Fruit fly (Drosophila melanogaster) whole organism, wandering third instar larva: ENCODE results near the gene PolD2.
A peak's percentile ranks its signal among the peaks of the same experiment; 100 is the strongest.

Source experiments
- Abd-B ChIP-seq: fragments of >200 bp; optimal IDR thresholded peaks from 2 replicates; lab custom pipeline; 2017; ENCODE audit warnings: missing biosample characterization, missing genetic modification characterization
- CG9705 ChIP-seq: fragments of 200-800 bp; sonication (Bioruptor generic); optimal IDR thresholded peaks from 2 replicates; lab custom pipeline; 2018; ENCODE audit warnings: missing biosample characterization, mild to moderate bottlenecking, missing genetic modification characterization
- CrebA ChIP-seq: fragments of 200-800 bp; sonication (Bioruptor generic); optimal IDR thresholded peaks from 2 replicates; lab custom pipeline; 2016; ENCODE audit warnings: missing biosample characterization, mild to moderate bottlenecking, missing genetic modification characterization, borderline replicate concordance
- Dfd ChIP-seq: fragments of >200 bp; optimal IDR thresholded peaks from 2 replicates; lab custom pipeline; 2017; ENCODE audit warnings: missing biosample characterization, missing genetic modification characterization
- Dif ChIP-seq: fragments of 200-275, 200-300 bp; sonication (Bioruptor generic); optimal IDR thresholded peaks from 2 replicates; lab custom pipeline; 2018; ENCODE audit warnings: missing biosample characterization, missing genetic modification characterization; ENCODE audit not compliant: partially characterized antibody
- GATAd ChIP-seq: sonication (Bioruptor generic); optimal IDR thresholded peaks from 2 replicates; lab custom pipeline; 2016; ENCODE audit warnings: missing biosample characterization, missing genetic modification characterization
- HLH106 ChIP-seq: fragments of 200-800 bp; optimal IDR thresholded peaks from 3 replicates; lab custom pipeline; 2019; ENCODE audit warnings: missing biosample characterization, mild to moderate bottlenecking, missing genetic modification characterization, moderate library complexity
- Hnf4 ChIP-seq: fragments of 200-800 bp; sonication (Bioruptor generic); optimal IDR thresholded peaks from 2 replicates; lab custom pipeline; 2016; ENCODE audit warnings: missing biosample characterization, mild to moderate bottlenecking, missing genetic modification characterization
- Hr78 ChIP-seq: fragments of >200 bp; optimal IDR thresholded peaks from 2 replicates; lab custom pipeline; 2017; ENCODE audit warnings: missing biosample characterization, missing genetic modification characterization
- Jra ChIP-seq: sonication (Bioruptor generic); optimal IDR thresholded peaks from 2 replicates; lab custom pipeline; 2016; ENCODE audit warnings: missing biosample characterization, missing genetic modification characterization
- N ChIP-seq: fragments of >200 bp; optimal IDR thresholded peaks from 2 replicates; lab custom pipeline; 2018; ENCODE audit warnings: missing biosample characterization, missing external identifiers, missing genetic modification characterization
- Rel ChIP-seq, 2 experiments: fragments of 200-800 bp; sonication (Bioruptor generic) in 1 of 2; optimal IDR thresholded peaks; 2 replicates in 1 of 2; 3 replicates in 1 of 2; lab custom pipeline; 2016 to 2019; ENCODE audit warnings: mild to moderate bottlenecking in 2 of 2, missing biosample characterization in 2 of 2, missing genetic modification characterization in 2 of 2, moderate library complexity in 1 of 2
- Sp1 ChIP-seq: fragments of 200-800 bp; sonication (Bioruptor generic); optimal IDR thresholded peaks from 3 replicates; lab custom pipeline; 2019; ENCODE audit warnings: missing biosample characterization, mild to moderate bottlenecking, missing genetic modification characterization, moderate library complexity
- Vsx2 ChIP-seq: fragments of 200-300, 225-300 bp; sonication (Bioruptor generic); optimal IDR thresholded peaks from 2 replicates; lab custom pipeline; 2018; ENCODE audit warnings: missing biosample characterization, missing genetic modification characterization; ENCODE audit not compliant: partially characterized antibody
- br ChIP-seq: fragments of 200-800 bp; sonication (Bioruptor generic); optimal IDR thresholded peaks from 2 replicates; lab custom pipeline; 2016; ENCODE audit warnings: missing biosample characterization, missing genetic modification characterization
- dl ChIP-seq, 2 experiments: fragments of 175-275, 200-275 bp in 1 of 2; fragments of 200-275 bp in 1 of 2; sonication (Bioruptor generic); optimal IDR thresholded peaks; lab custom pipeline; 2018; ENCODE audit warnings: mild to moderate bottlenecking in 2 of 2, missing biosample characterization in 2 of 2, missing genetic modification characterization in 2 of 2, moderate library complexity in 2 of 2; ENCODE audit not compliant: partially characterized antibody in 2 of 2, insufficient read depth in 1 of 2
- dsf ChIP-seq: sonication (Bioruptor generic); optimal IDR thresholded peaks from 2 replicates; lab custom pipeline; 2016; ENCODE audit warnings: missing biosample characterization, missing genetic modification characterization, borderline replicate concordance
- foxo ChIP-seq, 2 experiments: fragments of 200-800 bp; sonication (Bioruptor generic); optimal IDR thresholded peaks; 2 replicates in 1 of 2; 3 replicates in 1 of 2; lab custom pipeline; 2016 to 2017; ENCODE audit warnings: missing biosample characterization in 2 of 2, missing genetic modification characterization in 2 of 2
- fru ChIP-seq: fragments of 200-800 bp; sonication (Bioruptor generic); optimal IDR thresholded peaks from 3 replicates; lab custom pipeline; 2016; ENCODE audit warnings: missing biosample characterization, mild to moderate bottlenecking, missing genetic modification characterization
- h ChIP-seq: fragments of 200-800 bp; sonication (Bioruptor generic); optimal IDR thresholded peaks from 3 replicates; lab custom pipeline; 2016; ENCODE audit warnings: missing biosample characterization, mild to moderate bottlenecking, missing genetic modification characterization
- jim ChIP-seq: fragments of 175-275, 200-325 bp; sonication (Bioruptor generic); optimal IDR thresholded peaks from 2 replicates; lab custom pipeline; 2016; ENCODE audit warnings: missing biosample characterization, mild to moderate bottlenecking, missing genetic modification characterization
- lola ChIP-seq: fragments of >200 bp; optimal IDR thresholded peaks from 2 replicates; lab custom pipeline; 2017; ENCODE audit warnings: missing biosample characterization, missing genetic modification characterization
- psq ChIP-seq: fragments of 200-800 bp; sonication (Bioruptor generic); optimal IDR thresholded peaks from 3 replicates; lab custom pipeline; 2017; ENCODE audit warnings: missing biosample characterization, mild to moderate bottlenecking, missing genetic modification characterization, moderate library complexity
- rgr ChIP-seq: fragments of 200-800 bp; sonication (Bioruptor generic); optimal IDR thresholded peaks from 3 replicates; lab custom pipeline; 2016; ENCODE audit warnings: missing biosample characterization, mild to moderate bottlenecking, missing genetic modification characterization
- sage ChIP-seq: fragments of 200-800 bp; sonication (Bioruptor generic); optimal IDR thresholded peaks from 2 replicates; lab custom pipeline; 2016; ENCODE audit warnings: missing biosample characterization, mild to moderate bottlenecking, missing genetic modification characterization
- sv ChIP-seq: fragments of 200-800 bp; sonication (Bioruptor generic); optimal IDR thresholded peaks from 3 replicates; lab custom pipeline; 2016; ENCODE audit warnings: missing biosample characterization, missing genetic modification characterization
- tai ChIP-seq: sonication (Bioruptor generic); optimal IDR thresholded peaks from 2 replicates; lab custom pipeline; 2016; ENCODE audit warnings: missing biosample characterization, missing genetic modification characterization
- woc ChIP-seq: sonication (Bioruptor generic); optimal IDR thresholded peaks from 2 replicates; lab custom pipeline; 2016; ENCODE audit warnings: missing biosample characterization, mild to moderate bottlenecking, missing genetic modification characterization

Gene PolD2

DNA sequence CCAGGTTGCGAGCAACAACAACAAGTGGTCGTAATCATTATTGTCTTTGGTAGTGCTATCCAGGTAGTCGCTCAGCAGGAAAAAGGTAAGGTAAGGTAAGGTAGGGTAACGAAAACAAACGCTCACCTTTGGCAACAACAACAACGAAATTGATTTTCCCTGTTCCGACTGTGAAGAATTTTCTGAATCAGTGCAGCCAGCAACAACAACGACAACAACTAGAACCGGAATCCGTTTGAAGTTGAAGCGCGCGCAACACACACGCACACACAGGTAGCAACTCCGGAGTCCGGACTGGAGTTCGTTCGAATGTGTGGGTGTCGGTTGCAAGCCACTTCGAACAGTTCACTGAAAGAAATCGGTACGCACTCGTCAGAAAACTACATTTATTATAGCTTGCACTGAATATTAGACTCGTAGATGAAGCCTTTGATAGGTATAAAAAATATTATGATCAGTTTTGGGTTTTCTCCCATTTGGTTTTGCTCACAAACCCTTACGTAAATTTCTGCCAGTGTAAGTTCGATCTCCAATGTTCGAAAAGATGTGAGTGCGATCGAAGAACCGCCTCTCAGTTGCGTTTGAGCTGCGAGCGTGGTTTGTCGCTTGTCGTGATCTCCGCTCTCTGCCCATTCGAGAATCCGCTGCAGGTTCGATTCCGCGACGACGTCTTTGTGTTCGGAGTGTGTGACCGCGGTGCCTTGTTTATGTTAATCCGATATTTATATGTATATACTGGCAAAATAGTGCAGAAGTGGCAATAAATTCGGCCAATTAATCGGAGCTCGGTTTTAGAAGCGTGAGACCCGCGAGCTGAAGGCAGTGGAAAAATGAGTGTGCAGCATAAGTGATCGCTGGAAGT lies 28.9 kb upstream of the PolD2 start, which contains the start of gene CG13921 (continued):
- peak; percentile 99 for TF ChIP-seq sage (GFP tag; lab: Kevin White, UChicago)
- TF ChIP-seq CG9705: peak; percentile 99
- TF ChIP-seq lola: no peak
- peak; percentile 99 for TF ChIP-seq rgr
- peak; percentile 94 for TF ChIP-seq GATAd (GFP tag; lab: Kevin White, UChicago)
- no peak for TF ChIP-seq Abd-B (GFP tag; lab: Kevin White, UChicago)
- TF ChIP-seq Sp1 (GFP tag; lab: Kevin White, UChicago): peak; percentile 99
- peak; percentile 99 for TF ChIP-seq sv (GFP tag; lab: Kevin White, UChicago)
- TF ChIP-seq woc: peak; percentile 98
- TF ChIP-seq jim (GFP tag; lab: Kevin White, UChicago): peak; percentile 33
- TF ChIP-seq Dif (GFP tag; lab: Kevin White, UChicago): peak; percentile 4
- TF ChIP-seq Rel (GFP tag; optimal IDR thresholded peaks at IDR 0.05; lab: Kevin White, UChicago): peak; percentile 97
- peak; percentile 93 for TF ChIP-seq Rel (tag; optimal IDR thresholded peaks at IDR 0.05; lab: Kevin White, UChicago)
- TF ChIP-seq tai (GFP tag; lab: Kevin White, UChicago): no peak
- TF ChIP-seq dl (GFP tag; optimal IDR thresholded peaks at IDR 0.05; lab: Kevin White, UChicago; ENCODE audit: insufficient read depth in 1 of 2, partially characterized antibody in 2 of 2): no peak
- peak; percentile 94 for TF ChIP-seq dsf (GFP tag; lab: Kevin White, UChicago)
- TF ChIP-seq Vsx2 (GFP tag; lab: Kevin White, UChicago): no peak

DNA sequence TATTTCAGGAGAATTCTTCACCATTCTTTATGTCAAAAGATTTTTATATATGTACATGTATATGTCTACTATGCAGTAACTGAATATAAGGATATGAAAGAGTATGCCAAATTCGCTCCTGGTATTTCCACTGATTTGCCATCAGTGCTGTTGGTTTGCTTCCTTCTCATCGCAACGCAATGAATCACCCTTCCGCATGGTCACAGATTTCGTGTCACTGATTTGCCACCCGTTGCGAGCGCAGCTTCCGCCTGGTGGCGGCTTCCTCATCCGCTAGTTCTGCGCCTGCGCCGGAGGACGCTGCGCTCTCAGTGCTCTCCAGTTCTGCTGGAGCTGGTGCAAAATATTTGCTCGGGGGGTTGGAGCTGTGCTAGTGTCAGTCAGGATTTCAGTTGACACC lies 27.2 kb upstream of the PolD2 start:
- TF ChIP-seq psq (no peak), fru (GFP tag; lab: Kevin White, UChicago) (no peak), Abd-B (GFP tag; lab: Kevin White, UChicago) (no peak), lola (no peak), Vsx2 (GFP tag; lab: Kevin White, UChicago) (peak; percentile 51)

DNA sequence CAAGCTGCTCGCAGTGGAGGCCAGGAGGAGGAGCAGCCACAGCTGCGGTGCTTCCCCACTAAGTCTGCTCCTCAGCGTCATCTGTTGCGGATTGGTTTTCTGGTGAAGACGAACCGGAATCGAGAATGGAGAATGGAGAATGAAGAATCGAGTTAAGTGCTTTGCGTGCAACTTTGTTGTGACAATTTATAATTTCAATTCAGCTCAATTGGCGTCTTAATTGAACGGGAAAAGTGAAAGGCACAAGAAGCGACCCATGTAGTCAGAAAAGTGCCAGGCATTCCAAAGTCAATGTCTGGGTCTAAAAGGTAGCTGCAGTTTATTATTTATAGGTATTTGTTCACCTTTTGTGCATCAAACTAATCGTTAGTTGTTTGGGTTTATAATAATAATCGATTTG lies 21.2 kb upstream of the PolD2 start:
- no peak for TF ChIP-seq HLH106
- no peak for TF ChIP-seq sage (GFP tag; lab: Kevin White, UChicago)
- TF ChIP-seq N (GFP tag; lab: Kevin White, UChicago): no peak
- TF ChIP-seq sv (GFP tag; lab: Kevin White, UChicago): no peak

DNA sequence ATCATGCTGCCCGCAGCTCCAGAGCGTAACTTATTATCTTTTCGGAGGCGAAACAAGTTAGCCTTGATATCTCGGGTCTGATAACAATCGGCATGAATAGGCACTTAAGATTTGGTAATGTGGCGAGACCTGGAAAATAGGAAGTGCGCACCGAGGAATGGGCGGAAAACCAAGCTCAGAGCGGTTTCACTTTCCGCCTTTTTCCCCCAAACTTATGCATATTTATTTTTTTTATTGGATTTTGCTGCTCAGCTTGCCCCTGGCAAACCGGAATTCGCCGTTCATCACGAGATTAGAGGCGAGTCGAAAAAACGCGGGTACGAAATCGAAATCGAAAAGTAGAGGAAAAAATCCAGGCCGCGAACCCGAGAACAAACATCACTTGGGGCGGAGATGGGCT lies 20.5 kb upstream of the PolD2 start:
- TF ChIP-seq Jra (GFP tag; lab: Kevin White, UChicago) (no peak), Hnf4 (GFP tag; lab: Kevin White, UChicago) (no peak), Sp1 (GFP tag; lab: Kevin White, UChicago) (no peak), CG9705 (no peak), jim (GFP tag; lab: Kevin White, UChicago) (no peak), GATAd (GFP tag; lab: Kevin White, UChicago) (no peak), foxo (GFP tag; optimal IDR thresholded peaks at IDR 0.05; lab: Kevin White, UChicago) (no peak), psq (no peak), rgr (no peak)
- TF ChIP-seq, all 38 proteins: peak for 0

DNA sequence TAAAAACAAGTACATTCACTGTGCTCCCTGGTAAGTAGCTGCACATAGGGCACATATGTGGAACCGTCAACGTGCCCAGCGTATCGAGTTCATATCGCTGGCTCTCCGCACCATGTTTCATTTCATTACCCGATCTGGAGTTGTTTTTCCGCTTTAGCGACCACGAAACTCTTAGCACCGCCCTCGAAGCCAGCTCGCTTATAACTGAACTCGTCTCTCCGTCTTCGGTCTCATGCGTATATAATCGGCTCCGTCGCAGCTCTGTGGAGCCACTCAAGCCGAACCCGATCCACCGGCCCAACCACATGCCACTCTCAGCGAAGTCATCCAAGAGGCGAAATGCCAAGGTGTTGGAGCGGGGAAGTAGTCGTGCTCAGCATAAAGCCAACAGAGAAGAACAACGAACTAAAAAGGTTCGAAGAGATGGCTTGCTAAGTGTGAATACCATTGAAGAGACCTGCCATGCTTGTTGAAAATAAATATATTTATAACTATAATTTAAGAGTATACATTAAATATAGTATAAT lies 19.9 kb upstream of the PolD2 start, which contains the start of gene Cht2:
Gene Cht2, minus strand, starts transcription at position 477 of the 527 bp plus-strand sequence.
- TF ChIP-seq lola: no peak
- TF ChIP-seq dl (GFP tag; optimal IDR thresholded peaks at IDR 0.05; lab: Kevin White, UChicago; ENCODE audit: insufficient read depth in 1 of 2, partially characterized antibody in 2 of 2): peak in 1 of 2 experiments; percentile 67
- TF ChIP-seq Rel (GFP tag; optimal IDR thresholded peaks at IDR 0.05; lab: Kevin White, UChicago): peak; percentile 4
- TF ChIP-seq Rel (tag; optimal IDR thresholded peaks at IDR 0.05; lab: Kevin White, UChicago): peak; percentile 22
- peak; percentile 27 for TF ChIP-seq Sp1 (GFP tag; lab: Kevin White, UChicago)
- TF ChIP-seq Hr78 (GFP tag; lab: Kevin White, UChicago): no peak
- TF ChIP-seq Vsx2 (GFP tag; lab: Kevin White, UChicago): peak; percentile 86
- TF ChIP-seq Dif (GFP tag; lab: Kevin White, UChicago): peak; percentile 91
- no peak for TF ChIP-seq sage (GFP tag; lab: Kevin White, UChicago)
- no peak for TF ChIP-seq Jra (GFP tag; lab: Kevin White, UChicago)
- TF ChIP-seq jim (GFP tag; lab: Kevin White, UChicago): no peak
- TF ChIP-seq CrebA (GFP tag; lab: Kevin White, UChicago): no peak
- TF ChIP-seq h (GFP tag; lab: Kevin White, UChicago): peak; percentile 38
- TF ChIP-seq fru (GFP tag; lab: Kevin White, UChicago): peak; percentile 38
- TF ChIP-seq Dfd (GFP tag; lab: Kevin White, UChicago): no peak
- TF ChIP-seq br (GFP tag; lab: Kevin White, UChicago): peak; percentile 42
